Fruit fly (Drosophila melanogaster): ENCODE data around the gene CG31323.

The CG31323 gene

dm6 chr3R:26188708-26189107 is 18.1 kb downstream of the CG31323 start, which contains the start of gene CG6073 (continued):
- TF ChIP-seq CG4854 (GFP tag; optimal IDR thresholded peaks at IDR 0.05) (peak; percentile 30), CG17829 (tag; optimal IDR thresholded peaks at IDR 0.05) (peak; percentile 61), stwl (tag; optimal IDR thresholded peaks at IDR 0.05) (peak; percentile 98), Usf (GFP tag; optimal IDR thresholded peaks at IDR 0.05) (no peak), CG6854 (GFP tag; optimal IDR thresholded peaks at IDR 0.05) (no peak), CG33213 (GFP tag; optimal IDR thresholded peaks at IDR 0.05) (peak; percentile 95), emc (GFP tag; optimal IDR thresholded peaks at IDR 0.05) (peak; percentile 34), HmgZ (tag; optimal IDR thresholded peaks at IDR 0.05) (peak; percentile 89), Fer3 (tag; optimal IDR thresholded peaks at IDR 0.05) (peak; percentile 45), caup (GFP tag; optimal IDR thresholded peaks at IDR 0.05; ENCODE audit: severe bottlenecking) (peak; percentile 18), al (GFP tag; IDR thresholded peaks at IDR 0.05) (peak; percentile 47; the same call in 1 of the 2 replicates), Mad (GFP tag; optimal IDR thresholded peaks at IDR 0.05) (peak; percentile 60), ap (GFP tag; IDR thresholded peaks at IDR 0.05) (no peak), zen (tag; optimal IDR thresholded peaks at IDR 0.05) (peak; percentile 53), Jarid2 (GFP tag; optimal IDR thresholded peaks at IDR 0.05) (no peak), CG32767 (GFP tag; IDR thresholded peaks at IDR 0.05) (0 out of 2 replicates have a peak, but pooled peaks have one; percentile 10), CG5245 (GFP tag; optimal IDR thresholded peaks at IDR 0.05) (no peak), CG12659 (GFP tag; optimal IDR thresholded peaks at IDR 0.05) (peak; percentile 66), croc (GFP tag; conservative IDR thresholded peaks at IDR 0.05) (no peak), CG13775 (GFP tag; optimal IDR thresholded peaks at IDR 0.05) (peak; percentile 32), Med (GFP tag) (peak; percentile 92), NfI (GFP tag; optimal IDR thresholded peaks at IDR 0.05) (peak; percentile 49), CG14710 (tag; optimal IDR thresholded peaks at IDR 0.05) (peak; percentile 72), D19A (tag; optimal IDR thresholded peaks at IDR 0.05) (no peak)

dm6 chr3R:26189877-26190276 is 19.2 kb downstream of the CG31323 start, which contains the start of gene CG34130:
CG34130 (minus strand) TSS chr3R:26189977.
- TF ChIP-seq kay (GFP tag; optimal IDR thresholded peaks at IDR 0.05) (no peak), kah (GFP tag; optimal IDR thresholded peaks at IDR 0.05) (no peak), CG4707 (GFP tag; optimal IDR thresholded peaks at IDR 0.05) (no peak), CG11504 (tag; optimal IDR thresholded peaks at IDR 0.05) (no peak), nerfin-2 (GFP tag; IDR thresholded peaks at IDR 0.05; ENCODE audit: partially characterized antibody) (no peak), knrl (GFP tag; IDR thresholded peaks at IDR 0.05; ENCODE audit: partially characterized antibody) (no peak), CG1602 (GFP tag; optimal IDR thresholded peaks at IDR 0.05) (no peak), pnt (GFP tag; optimal IDR thresholded peaks at IDR 0.05) (no peak), CG1647 (GFP tag; optimal IDR thresholded peaks at IDR 0.05) (no peak), fd102C (GFP tag; optimal IDR thresholded peaks at IDR 0.05) (no peak), pros (GFP tag; optimal IDR thresholded peaks at IDR 0.05) (no peak), gcm2 (GFP tag; optimal IDR thresholded peaks at IDR 0.05) (no peak), hth (optimal IDR thresholded peaks at IDR 0.05) (no peak), CG12942 (GFP tag; optimal IDR thresholded peaks at IDR 0.05) (no peak), CG10274 (GFP tag; optimal IDR thresholded peaks at IDR 0.05) (no peak), CG34224 (GFP tag; IDR thresholded peaks at IDR 0.05; ENCODE audit: partially characterized antibody) (no peak), Hr78 (GFP tag; optimal IDR thresholded peaks at IDR 0.05) (no peak), ab (GFP tag; optimal IDR thresholded peaks at IDR 0.05) (no peak), CG11723 (GFP tag; optimal IDR thresholded peaks at IDR 0.05) (no peak)
